Worm (Caenorhabditis elegans) whole organism, young adult: ENCODE results near the gene dyf-7.

Experiments used
- B0261.1 ChIP-seq: sonication (generic microtip); optimal IDR thresholded peaks from 2 replicates; lab custom pipeline; 2016; ENCODE audit warnings: mild to moderate bottlenecking, missing genetic modification characterization, moderate library complexity, missing compliant biosample characterization
- dpl-1 ChIP-seq: fragments of 150-350 bp; optimal IDR thresholded peaks from 2 replicates; lab custom pipeline; 2014; ENCODE audit warnings: missing biosample characterization, missing genetic modification reagents, missing genetic modification characterization
- pbrm-1 ChIP-seq: fragments of 200-800 bp; sonication (Bioruptor generic); IDR thresholded peaks from 2 replicates; pipeline ENCODE4 v1.3.6; 2022; ENCODE audit warnings: missing genetic modification reagents, missing genetic modification characterization, missing compliant biosample characterization

- TF ChIP-seq B0261.1 (tag; lab: Kevin White, UChicago) (no peak), pbrm-1 (no peak), dpl-1 (GFP tag; lab: Kevin White, UChicago) (no peak)
Measured at ce11 chrX:9653016-9653415, 45.4 kb upstream of the dyf-7 start, which contains the start of gene aex-2.
